Worm (Caenorhabditis elegans) whole organism, L4 larva: ENCODE results near the gene trpl-2.

Experiments used
- F10B5.3 ChIP-seq: sonication (generic microtip); optimal IDR thresholded peaks from 2 replicates; lab custom pipeline; 2016; ENCODE audit warnings: mild to moderate bottlenecking, missing genetic modification characterization, missing compliant biosample characterization
- F49E8.2 ChIP-seq: sonication (generic microtip); optimal IDR thresholded peaks from 2 replicates; lab custom pipeline; 2016; ENCODE audit warnings: missing compliant biosample characterization, mild to moderate bottlenecking, missing genetic modification characterization, borderline replicate concordance
- ZK337.2 ChIP-seq: fragments of 200-800 bp; sonication (Bioruptor generic); IDR thresholded peaks from 2 replicates; pipeline ENCODE4 v1.3.6; 2022; ENCODE audit warnings: missing genetic modification reagents, missing genetic modification characterization, missing compliant biosample characterization
- aha-1 ChIP-seq: fragments of 150-350 bp; peaks from one replicate; lab custom pipeline; 2014; ENCODE audit warnings: missing biosample characterization, missing genetic modification characterization
- attf-4 ChIP-seq: sonication (generic microtip); optimal IDR thresholded peaks from 3 replicates; lab custom pipeline; 2017; ENCODE audit warnings: missing biosample characterization, missing genetic modification characterization
- ceh-28 ChIP-seq: fragments of 150-350 bp; optimal IDR thresholded peaks from 2 replicates; lab custom pipeline; 2014; ENCODE audit warnings: missing biosample characterization, missing genetic modification reagents, missing genetic modification characterization
- ceh-82 ChIP-seq: sonication (generic microtip); optimal IDR thresholded peaks from 2 replicates; lab custom pipeline; 2017; ENCODE audit warnings: missing biosample characterization, missing genetic modification characterization
- cey-2 ChIP-seq: sonication (generic microtip); optimal IDR thresholded peaks from 3 replicates; lab custom pipeline; 2017; ENCODE audit warnings: missing genetic modification characterization, mild to moderate bottlenecking, missing compliant biosample characterization, antibody characterized with exemption, borderline replicate concordance; ENCODE audit not compliant: insufficient read depth
- daf-12 ChIP-seq: fragments of 150-350 bp; optimal IDR thresholded peaks from 2 replicates; lab custom pipeline; 2014; ENCODE audit warnings: missing biosample characterization, missing genetic modification reagents, missing genetic modification characterization
- daf-16 ChIP-seq, 3 experiments: sonication (generic microtip); optimal IDR thresholded peaks; 2 replicates each; lab custom pipeline; 2016 to 2017; ENCODE audit warnings: missing genetic modification characterization in 3 of 3, missing genetic modification reagents in 3 of 3, mild to moderate bottlenecking in 2 of 3, missing compliant biosample characterization in 2 of 3, missing biosample characterization in 1 of 3, moderate library complexity in 1 of 3
- dmd-6 ChIP-seq: fragments of 200-800 bp; sonication (Bioruptor generic); IDR thresholded peaks from 2 replicates; pipeline ENCODE4 v1.3.6; 2022; ENCODE audit warnings: missing genetic modification reagents, missing genetic modification characterization, missing compliant biosample characterization
- dpl-1 ChIP-seq: fragments of 150-350 bp; optimal IDR thresholded peaks from 2 replicates; lab custom pipeline; 2014; ENCODE audit warnings: missing biosample characterization, missing genetic modification reagents, missing genetic modification characterization
- dve-1 ChIP-seq: sonication (generic microtip); optimal IDR thresholded peaks from 2 replicates; lab custom pipeline; 2017; ENCODE audit warnings: antibody characterized with exemption, mild to moderate bottlenecking, missing genetic modification characterization, missing compliant biosample characterization; ENCODE audit not compliant: insufficient read depth
- hif-1 ChIP-seq, 2 experiments: sonication (generic microtip); optimal IDR thresholded peaks; 2 replicates each; lab custom pipeline; 2016 to 2017; ENCODE audit warnings: missing compliant biosample characterization in 2 of 2, missing genetic modification characterization in 2 of 2, missing genetic modification reagents in 2 of 2, missing genotype in 2 of 2, mild to moderate bottlenecking in 1 of 2
- hlh-11 ChIP-seq: fragments of 200-800 bp; sonication (Bioruptor generic); optimal IDR thresholded peaks from 2 replicates; lab custom pipeline; 2018; ENCODE audit warnings: mild to moderate bottlenecking, missing genetic modification characterization, missing compliant biosample characterization
- hmg-1.1 ChIP-seq: fragments of 200-800 bp; sonication (Bioruptor generic); IDR thresholded peaks from 2 replicates; pipeline ENCODE4 v1.3.6; 2022; ENCODE audit warnings: missing genetic modification reagents, missing genetic modification characterization, missing compliant biosample characterization
- jun-1 ChIP-seq: fragments of 150-350 bp; optimal IDR thresholded peaks from 2 replicates; lab custom pipeline; 2014; ENCODE audit warnings: missing biosample characterization, missing genetic modification reagents, missing genetic modification characterization
- lin-13 ChIP-seq: fragments of 150-350 bp; optimal IDR thresholded peaks from 2 replicates; lab custom pipeline; 2014; ENCODE audit warnings: missing biosample characterization, missing genetic modification reagents, missing genetic modification characterization
- lin-38 ChIP-seq: fragments of 200-800 bp; sonication (Bioruptor generic); IDR thresholded peaks from 2 replicates; pipeline ENCODE4 v1.3.6; 2022; ENCODE audit warnings: missing genetic modification reagents, missing genetic modification characterization, missing compliant biosample characterization
- madf-9 ChIP-seq: fragments of 200-800 bp; sonication (Bioruptor generic); conservative IDR thresholded peaks from 2 replicates; pipeline ENCODE4 v1.3.6; 2022; ENCODE audit warnings: missing genetic modification reagents, missing genetic modification characterization, missing compliant biosample characterization
- mep-1 ChIP-seq: fragments of 150-350 bp; sonication (generic microtip); optimal IDR thresholded peaks from 3 replicates; lab custom pipeline; 2014; ENCODE audit warnings: missing biosample characterization, missing genetic modification characterization
- mes-2 ChIP-seq: sonication (generic microtip); optimal IDR thresholded peaks from 2 replicates; lab custom pipeline; 2016; ENCODE audit warnings: missing genotype, mild to moderate bottlenecking, missing genetic modification characterization, missing compliant biosample characterization; ENCODE audit not compliant: poor library complexity, severe bottlenecking
- mxl-3 ChIP-seq: fragments of 200-800 bp; sonication (Bioruptor generic); optimal IDR thresholded peaks from 2 replicates; lab custom pipeline; 2018; ENCODE audit warnings: mild to moderate bottlenecking, missing genetic modification characterization, missing compliant biosample characterization
- nhr-28 ChIP-seq: fragments of 150-350 bp; optimal IDR thresholded peaks from 2 replicates; lab custom pipeline; 2014; ENCODE audit warnings: missing biosample characterization, missing genetic modification characterization
- nhr-42 ChIP-seq: fragments of 200-800 bp; sonication (Bioruptor generic); IDR thresholded peaks from 2 replicates; pipeline ENCODE4 v1.3.6; 2022; ENCODE audit warnings: missing genetic modification characterization, missing compliant biosample characterization
- nhr-6 ChIP-seq: fragments of 150-350 bp; optimal IDR thresholded peaks from 2 replicates; lab custom pipeline; 2014; ENCODE audit warnings: missing biosample characterization, missing genetic modification characterization
- nhr-77 ChIP-seq: fragments of 150-350 bp; optimal IDR thresholded peaks from 2 replicates; lab custom pipeline; 2014; ENCODE audit warnings: missing biosample characterization, missing genetic modification characterization
- pha-4 ChIP-seq, 2 experiments: fragments of 150-350 bp in 1 of 2; fragments of 200-800 bp in 1 of 2; sonication (Bioruptor generic) in 1 of 2; IDR thresholded peaks in 1 of 2; optimal IDR thresholded peaks in 1 of 2; 2 replicates each; pipeline versions ENCODE4 v1.3.6 to Lab custom; 2014 to 2022; ENCODE audit warnings: missing genetic modification characterization in 2 of 2, missing genetic modification reagents in 2 of 2, missing biosample characterization in 1 of 2, missing compliant biosample characterization in 1 of 2
- php-3 ChIP-seq: fragments of 200-800 bp; sonication (Bioruptor generic); IDR thresholded peaks from 2 replicates; pipeline ENCODE4 v1.3.6; 2022; ENCODE audit warnings: missing genetic modification reagents, missing genetic modification characterization, missing compliant biosample characterization
- pqm-1 ChIP-seq: sonication (generic microtip); optimal IDR thresholded peaks from 2 replicates; lab custom pipeline; 2017; ENCODE audit warnings: missing biosample characterization, missing genetic modification characterization
- tra-1 ChIP-seq: fragments of 200-800 bp; sonication (Bioruptor generic); IDR thresholded peaks from 2 replicates; pipeline ENCODE4 v1.3.6; 2022; ENCODE audit warnings: missing genetic modification reagents, missing genetic modification characterization, missing compliant biosample characterization
- zip-2 ChIP-seq: fragments of 150-350 bp; optimal IDR thresholded peaks from 2 replicates; lab custom pipeline; 2014; ENCODE audit warnings: missing biosample characterization, missing genetic modification characterization
- ztf-7 ChIP-seq: fragments of 150-350 bp; optimal IDR thresholded peaks from 2 replicates; lab custom pipeline; 2014; ENCODE audit warnings: missing biosample characterization, missing genetic modification characterization

Gene trpl-2

ce11 chrIV:4326445-4326844 lies at the start of gene trpl-2:
trpl-2 (plus strand) TSS chrIV:4326654.
- TF ChIP-seq aha-1 (tag; lab: Kevin White, UChicago) = peak; percentile 44
- TF ChIP-seq madf-9 (GFP tag; lab: Robert Waterston, UW) = no peak
- TF ChIP-seq pqm-1 = peak; percentile 33
- TF ChIP-seq dpl-1 (GFP tag; lab: Kevin White, UChicago) = peak; percentile 9
- peak; percentile 71 for TF ChIP-seq nhr-28 (tag; lab: Kevin White, UChicago)
- TF ChIP-seq F10B5.3 (tag; lab: Kevin White, UChicago) = no peak
- TF ChIP-seq daf-16 (GFP tag; optimal IDR thresholded peaks at IDR 0.05; lab: Kevin White, UChicago) = no peak
- peak; percentile 48 for TF ChIP-seq daf-16 (tag; optimal IDR thresholded peaks at IDR 0.05; lab: Kevin White, UChicago)
- no peak for TF ChIP-seq nhr-6
- TF ChIP-seq, all 104 proteins: peak for 5

- TF ChIP-seq hlh-11 (tag; lab: Kevin White, UChicago) (peak; percentile 10), mes-2 (peak; percentile 70), hmg-1.1 (GFP tag; lab: Robert Waterston, UW) (0 out of 2 replicates have a peak, but pooled peaks have one; percentile 29), ceh-82 (tag; lab: Kevin White, UChicago) (no peak), F49E8.2 (tag; lab: Kevin White, UChicago) (no peak)
These were observed 48.8 kb upstream of the trpl-2 start, which contains the start of gene nhr-78 for ce11 chrIV:4277694-4278093. nhr-78 (minus strand) TSS chrIV:4277875.

ce11 chrIV:4284020-4284419 lies 42.4 kb upstream of the trpl-2 start, which contains the start of gene F15E6.6:
F15E6.6 (minus strand) TSS chrIV:4284120.
- TF ChIP-seq mxl-3 (GFP tag; lab: Kevin White, UChicago) (no peak), daf-16 (GFP tag; optimal IDR thresholded peaks at IDR 0.05; lab: Kevin White, UChicago) (no peak), daf-16 (tag; optimal IDR thresholded peaks at IDR 0.05; lab: Kevin White, UChicago) (peak; percentile 20)

- TF ChIP-seq mep-1 (tag; lab: Kevin White, UChicago) (no peak), jun-1 (tag; lab: Kevin White, UChicago) (no peak), pqm-1 (peak; percentile 56), daf-16 (GFP tag; optimal IDR thresholded peaks at IDR 0.05; lab: Kevin White, UChicago) (no peak), daf-16 (tag; optimal IDR thresholded peaks at IDR 0.05; lab: Kevin White, UChicago) (peak; percentile 61), zip-2 (tag; lab: Kevin White, UChicago) (no peak), daf-12 (tag; lab: Kevin White, UChicago) (no peak), dve-1 (tag; lab: Kevin White, UChicago) (no peak), nhr-77 (tag; lab: Kevin White, UChicago) (peak; percentile 8), cey-2 (tag; lab: Kevin White, UChicago) (no peak), pha-4 (GFP tag; IDR thresholded peaks at IDR 0.05; lab: Robert Waterston, UW) (no peak), pha-4 (tag; optimal IDR thresholded peaks at IDR 0.05; lab: Kevin White, UChicago) (no peak), dmd-6 (GFP tag; lab: Robert Waterston, UW) (peak; percentile 45; the same call in 1 of the 2 replicates), tra-1 (GFP tag; lab: Robert Waterston, UW) (no peak), lin-38 (GFP tag; lab: Robert Waterston, UW) (no peak), attf-4 (tag; lab: Kevin White, UChicago) (no peak), nhr-42 (GFP tag; lab: Robert Waterston, UW) (no peak), ztf-7 (no peak), nhr-28 (tag; lab: Kevin White, UChicago) (peak; percentile 58), php-3 (GFP tag; lab: Robert Waterston, UW) (no peak), ceh-28 (no peak), lin-13 (GFP tag; lab: Kevin White, UChicago) (no peak)
These were observed 41.5 kb upstream of the trpl-2 start for ce11 chrIV:4284989-4285388.

ce11 chrIV:4288332-4288731 lies 38.1 kb upstream of the trpl-2 start, which contains the start of gene srv-4:
srv-4 (minus strand) TSS chrIV:4288432.
- TF ChIP-seq ZK337.2 (no peak), hif-1 (tag; optimal IDR thresholded peaks at IDR 0.05; lab: Kevin White, UChicago) (no peak)
